Worm (Caenorhabditis elegans): ENCODE results near the gene lmd-3.

- TF ChIP-seq unc-62 (GFP tag; optimal IDR thresholded peaks at IDR 0.05): no peak
- TF ChIP-seq pha-4 (tag; optimal IDR thresholded peaks at IDR 0.05): no peak
Observed at ce11 chrV:8470906-8471305, 26.3 kb upstream of the lmd-3 start, which contains the start of gene gplb-1.
